Worm (Caenorhabditis elegans) whole organism, midembryonic: ENCODE measurements around the gene rme-1.

Experiments
- T22C8.4 ChIP-seq: fragments of 200-800 bp; sonication (Bioruptor generic); IDR thresholded peaks from 2 replicates; pipeline ENCODE4 v1.3.6; 2022; ENCODE audit warnings: missing genetic modification characterization, missing compliant biosample characterization
- cog-1 ChIP-seq: sonication (generic microtip); optimal IDR thresholded peaks from 2 replicates; lab custom pipeline; 2016; ENCODE audit warnings: missing genetic modification characterization, missing compliant biosample characterization
- flt-1 ChIP-seq: fragments of 200-800 bp; sonication (Bioruptor generic); IDR thresholded peaks from 2 replicates; pipeline ENCODE4 v1.3.6; 2022; ENCODE audit warnings: missing genetic modification characterization, missing compliant biosample characterization
- med-1 ChIP-seq: sonication (generic microtip); optimal IDR thresholded peaks from 2 replicates; lab custom pipeline; 2017; ENCODE audit warnings: missing genetic modification characterization, mild to moderate bottlenecking, missing compliant biosample characterization, antibody characterized with exemption, missing genetic modification reagents; ENCODE audit not compliant: insufficient read depth
- ref-1 ChIP-seq: fragments of 200-800 bp; sonication (Bioruptor generic); conservative IDR thresholded peaks from 2 replicates; pipeline ENCODE4 v1.3.6; 2022; ENCODE audit warnings: missing genetic modification reagents, missing genetic modification characterization, missing compliant biosample characterization
- ztf-23 ChIP-seq: fragments of 200-800 bp; sonication (Bioruptor generic); IDR thresholded peaks from 2 replicates; pipeline ENCODE4 v1.3.6; 2022; ENCODE audit warnings: missing genetic modification reagents, missing genetic modification characterization, missing compliant biosample characterization
- ztf-29 ChIP-seq: fragments of 200-800 bp; sonication (Bioruptor generic); IDR thresholded peaks from 2 replicates; pipeline ENCODE4 v1.3.6; 2022; ENCODE audit warnings: missing genetic modification reagents, missing genetic modification characterization, missing compliant biosample characterization

ce11 chrV:6226530-6227125, 17.9 kb downstream of the rme-1 start, which contains the start of gene W06H8.6:
- TF ChIP-seq T22C8.4 (GFP tag; lab: Robert Waterston, UW) (no peak), cog-1 (no peak), ztf-29 (no peak), flt-1 (no peak), ztf-23 (GFP tag; lab: Robert Waterston, UW) (no peak), ref-1 (no peak), med-1 (GFP tag; lab: Kevin White, UChicago) (no peak)
